Fruit fly (Drosophila melanogaster): Measurements from ENCODE around the gene Zip99C.

Zip99C gene

DNA sequence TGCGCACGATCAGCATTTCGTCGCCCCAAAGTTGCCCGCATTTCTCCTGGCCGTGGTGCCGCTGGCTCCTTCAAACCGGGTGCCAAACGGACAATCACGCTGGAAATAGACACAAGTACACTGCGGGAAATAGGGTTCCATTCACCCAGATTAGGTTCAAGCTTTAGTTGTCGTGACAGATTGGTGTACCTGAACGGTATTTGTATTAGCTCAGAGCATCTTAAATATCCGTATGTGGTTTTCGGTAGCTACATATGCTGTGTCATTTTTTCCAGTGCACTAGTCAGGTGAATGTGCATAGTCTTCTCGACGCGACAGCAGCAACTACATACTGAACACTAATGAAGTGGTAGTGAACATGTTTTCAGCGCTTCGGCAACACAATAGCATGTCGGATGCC lies 21.6 kb downstream of the Zip99C start (continued):
- TF ChIP-seq Ets96B (tag; optimal IDR thresholded peaks at IDR 0.05) (peak; percentile 64), Gug (GFP tag; IDR thresholded peaks at IDR 0.05) (peak; percentile 84), CG6854 (GFP tag; optimal IDR thresholded peaks at IDR 0.05) (no peak), CG1621 (tag; optimal IDR thresholded peaks at IDR 0.05) (peak; percentile 66), Sox15 (GFP tag; optimal IDR thresholded peaks at IDR 0.05) (peak; percentile 3), fkh (GFP tag; optimal IDR thresholded peaks at IDR 0.05) (no peak), pdm3 (GFP tag; optimal IDR thresholded peaks at IDR 0.05) (no peak), CG6792 (GFP tag; optimal IDR thresholded peaks at IDR 0.05) (no peak), CG6276 (GFP tag; optimal IDR thresholded peaks at IDR 0.05) (no peak), CG10631 (GFP tag; optimal IDR thresholded peaks at IDR 0.05) (no peak), achi (GFP tag; optimal IDR thresholded peaks at IDR 0.05) (peak; percentile 50)

DNA sequence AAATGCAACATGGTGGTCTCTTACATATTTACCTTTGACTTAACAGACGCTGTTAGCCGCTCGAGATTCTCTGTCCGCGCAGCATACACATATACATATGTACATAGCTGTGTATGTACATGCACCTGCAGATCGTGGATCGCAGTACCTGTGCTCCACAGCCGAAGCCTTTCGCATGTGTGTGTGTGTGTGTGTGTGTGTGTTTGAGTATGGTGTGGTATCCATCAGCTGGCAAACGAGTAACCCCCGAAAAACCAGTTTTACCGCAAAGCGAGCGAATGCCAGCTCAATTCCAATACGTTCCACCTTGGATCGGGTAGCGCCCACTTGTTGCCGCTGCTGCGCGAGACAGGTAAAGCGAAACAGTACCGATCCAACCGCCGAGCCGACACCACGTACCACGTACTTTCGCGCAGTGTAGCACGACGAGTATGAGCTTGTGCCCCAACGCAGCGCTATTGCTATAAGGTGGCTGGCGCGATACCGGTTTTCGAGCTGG lies 27.4 kb downstream of the Zip99C start, which contains the start of gene Cad99C:
Gene Cad99C (plus strand): TSS at position 365 of the 499 bp plus-strand sequence.
- TF ChIP-seq Met (GFP tag; optimal IDR thresholded peaks at IDR 0.05) (peak; percentile 4), cyc (GFP tag; optimal IDR thresholded peaks at IDR 0.05) (no peak), Eip78C (GFP tag) (peak; percentile 80), fd85E (GFP tag; optimal IDR thresholded peaks at IDR 0.05) (no peak), CG3919 (GFP tag; optimal IDR thresholded peaks at IDR 0.05) (peak; percentile 39), fkh (GFP tag; optimal IDR thresholded peaks at IDR 0.05) (peak; percentile 61), CG11762 (GFP tag; optimal IDR thresholded peaks at IDR 0.05; ENCODE audit: insufficient read depth) (no peak), eg (GFP tag; IDR thresholded peaks at IDR 0.05) (peak; percentile 50; the same call in 1 of the 3 replicates), CG6276 (GFP tag; optimal IDR thresholded peaks at IDR 0.05) (peak; percentile 16), CG8119 (GFP tag; IDR thresholded peaks at IDR 0.05) (peak; percentile 34; the same call in 1 of the 3 replicates), CG32006 (GFP tag; optimal IDR thresholded peaks at IDR 0.05) (no peak), pdm3 (GFP tag; optimal IDR thresholded peaks at IDR 0.05) (peak; percentile 14), dsx (GFP tag; optimal IDR thresholded peaks at IDR 0.05; ENCODE audit: poor library complexity, severe bottlenecking) (peak; percentile 37), Sox102F (GFP tag; optimal IDR thresholded peaks at IDR 0.05) (peak; percentile 50), CG15336 (GFP tag; IDR thresholded peaks at IDR 0.05) (peak; percentile 26; the same call in 1 of the 2 replicates), lz (GFP tag; optimal IDR thresholded peaks at IDR 0.05) (peak; percentile 5), ss (GFP tag; optimal IDR thresholded peaks at IDR 0.05) (peak; percentile 34 to 54), Eip75B (GFP tag; optimal IDR thresholded peaks at IDR 0.05) (peak; percentile 65), CG3032 (tag; optimal IDR thresholded peaks at IDR 0.05) (peak; percentile 10), CG6854 (GFP tag; optimal IDR thresholded peaks at IDR 0.05) (no peak), Ets96B (tag; optimal IDR thresholded peaks at IDR 0.05) (peak; percentile 7), CG6163 (GFP tag; IDR thresholded peaks at IDR 0.05) (peak; percentile 60; the same call in 2 of the 3 replicates), net (GFP tag; optimal IDR thresholded peaks at IDR 0.05) (peak; percentile 15), Lpt (GFP tag; optimal IDR thresholded peaks at IDR 0.05) (peak; percentile 23)

DNA sequence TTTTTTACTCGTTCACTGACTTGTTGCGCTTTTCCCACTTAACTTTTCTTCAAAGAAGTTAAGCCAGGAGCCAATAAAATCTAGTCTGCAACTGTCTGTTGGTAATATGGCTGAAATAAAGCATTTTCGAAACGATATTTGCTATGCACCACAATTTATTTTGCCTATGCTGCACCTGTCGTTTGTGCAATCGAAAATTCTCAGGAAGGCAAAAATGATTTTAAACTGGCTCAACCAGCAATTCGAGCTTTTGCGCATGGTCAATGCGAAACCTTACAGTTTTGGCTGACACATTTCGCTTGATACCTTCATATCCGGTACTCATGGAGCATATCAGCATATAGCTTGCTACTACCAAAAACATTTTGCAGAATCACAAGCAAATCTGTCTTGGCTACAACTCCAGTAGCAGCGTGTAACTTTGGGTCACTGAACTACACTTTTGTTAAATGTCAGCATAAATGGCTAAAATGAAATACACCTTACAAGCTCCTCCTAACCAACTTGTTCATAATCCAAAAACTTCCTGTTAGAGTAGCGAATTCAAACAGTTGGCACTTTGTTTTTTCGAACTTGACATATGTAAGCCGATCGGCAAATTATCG lies 28.9 kb downstream of the Zip99C start:
- TF ChIP-seq spab (GFP tag; optimal IDR thresholded peaks at IDR 0.05), result no peak
- TF ChIP-seq CG8119 (GFP tag; IDR thresholded peaks at IDR 0.05), result no peak
- TF ChIP-seq vri (GFP tag; optimal IDR thresholded peaks at IDR 0.05), result no peak
- TF ChIP-seq Met (GFP tag; optimal IDR thresholded peaks at IDR 0.05), result no peak
- TF ChIP-seq Eip78C (GFP tag), result no peak
- TF ChIP-seq achi (GFP tag; optimal IDR thresholded peaks at IDR 0.05), result no peak
- no peak for TF ChIP-seq esn (GFP tag; optimal IDR thresholded peaks at IDR 0.05)
- no peak for TF ChIP-seq CG3032 (tag; optimal IDR thresholded peaks at IDR 0.05)
- no peak for TF ChIP-seq Sox102F (GFP tag; optimal IDR thresholded peaks at IDR 0.05)
- TF ChIP-seq CG6163 (GFP tag; IDR thresholded peaks at IDR 0.05), result no peak
- no peak for TF ChIP-seq pdm3 (GFP tag; optimal IDR thresholded peaks at IDR 0.05)
- TF ChIP-seq Hr38 (GFP tag; optimal IDR thresholded peaks at IDR 0.05), result no peak
- no peak for TF ChIP-seq Ets21C (GFP tag; optimal IDR thresholded peaks at IDR 0.05)
- no peak for TF ChIP-seq CG6854 (GFP tag; optimal IDR thresholded peaks at IDR 0.05)
- TF ChIP-seq Sox14 (GFP tag; optimal IDR thresholded peaks at IDR 0.05), result no peak
- TF ChIP-seq CG11762 (GFP tag; optimal IDR thresholded peaks at IDR 0.05; ENCODE audit: insufficient read depth), result no peak
- TF ChIP-seq CG1621 (tag; optimal IDR thresholded peaks at IDR 0.05), result no peak
- TF ChIP-seq CG8632 (GFP tag; optimal IDR thresholded peaks at IDR 0.05), result no peak
- no peak for TF ChIP-seq CG10669 (GFP tag; optimal IDR thresholded peaks at IDR 0.05)
- TF ChIP-seq CG32006 (GFP tag; optimal IDR thresholded peaks at IDR 0.05), result no peak

Measured in whole organism, prepupa.